Fruit fly (Drosophila melanogaster) whole organism, pupa: ENCODE data around the gene IntS9.

Source experiments
- CG10348 ChIP-seq: fragments of 200-800 bp; sonication (Bioruptor generic); IDR thresholded peaks from 2 replicates; pipeline ENCODE4 v1.3.6; 2022; ENCODE audit warnings: missing biosample characterization, missing genetic modification characterization
- CG12605 ChIP-seq: fragments of 200-800 bp; sonication (Bioruptor generic); IDR thresholded peaks from 2 replicates; pipeline ENCODE4 v1.3.6; 2022; ENCODE audit warnings: missing biosample characterization, missing genetic modification characterization
- CG13204 ChIP-seq: fragments of 200-800 bp; sonication (Bioruptor generic); optimal IDR thresholded peaks from 2 replicates; lab custom pipeline; 2018; ENCODE audit warnings: missing biosample characterization, mild to moderate bottlenecking, missing genetic modification characterization, moderate library complexity
- CG14655 ChIP-seq: fragments of 200-800 bp; sonication (Bioruptor generic); optimal IDR thresholded peaks from 3 replicates; lab custom pipeline; 2017; ENCODE audit warnings: mild to moderate bottlenecking, missing biosample characterization, missing genetic modification reagents, missing genetic modification characterization
- CG15710 ChIP-seq: fragments of 200-800 bp; sonication (Bioruptor generic); optimal IDR thresholded peaks from 2 replicates; lab custom pipeline; 2018; ENCODE audit warnings: missing biosample characterization, mild to moderate bottlenecking, missing genetic modification characterization, moderate library complexity
- CG17806 ChIP-seq: fragments of 200-800 bp; sonication (Bioruptor generic); optimal IDR thresholded peaks from 2 replicates; lab custom pipeline; 2018; ENCODE audit warnings: missing biosample characterization, mild to moderate bottlenecking, missing genetic modification characterization, moderate library complexity
- CG32121 ChIP-seq: fragments of 200-800 bp; sonication (Bioruptor generic); IDR thresholded peaks from 2 replicates; pipeline ENCODE4 v1.3.6; 2022; ENCODE audit warnings: missing biosample characterization, missing genetic modification characterization
- CG34367 ChIP-seq: fragments of 200-800 bp; sonication (Bioruptor generic); optimal IDR thresholded peaks from 2 replicates; lab custom pipeline; 2018; ENCODE audit warnings: missing biosample characterization, mild to moderate bottlenecking, missing genetic modification characterization
- CG4496 ChIP-seq: fragments of 200-800 bp; sonication (Bioruptor generic); IDR thresholded peaks from 3 replicates; pipeline ENCODE4 v1.3.6; 2022; ENCODE audit warnings: missing biosample characterization, missing genetic modification characterization
- CG8159 ChIP-seq: fragments of 200-800 bp; sonication (Bioruptor generic); optimal IDR thresholded peaks from 3 replicates; lab custom pipeline; 2018; ENCODE audit warnings: missing biosample characterization, mild to moderate bottlenecking, missing genetic modification characterization, moderate library complexity
- CG8301 ChIP-seq: fragments of 200-800 bp; sonication (Bioruptor generic); optimal IDR thresholded peaks from 2 replicates; lab custom pipeline; 2018; ENCODE audit warnings: missing biosample characterization, mild to moderate bottlenecking, missing genetic modification characterization
- CG9948 ChIP-seq: fragments of 200-800 bp; sonication (Bioruptor generic); optimal IDR thresholded peaks from 2 replicates; lab custom pipeline; 2018; ENCODE audit warnings: missing biosample characterization, mild to moderate bottlenecking, missing genetic modification characterization, moderate library complexity
- D1 ChIP-seq: fragments of 200-800 bp; sonication (Bioruptor generic); optimal IDR thresholded peaks from 2 replicates; lab custom pipeline; 2018; ENCODE audit warnings: missing biosample characterization, mild to moderate bottlenecking, missing genetic modification characterization, moderate library complexity
- EcR ChIP-seq: fragments of 200-800 bp; sonication (Bioruptor generic); optimal IDR thresholded peaks from 3 replicates; lab custom pipeline; 2019; ENCODE audit warnings: missing biosample characterization, missing genetic modification characterization, mild to moderate bottlenecking, moderate library complexity, missing genetic modification reagents
- Ets98B ChIP-seq: fragments of 200-800 bp; sonication (Bioruptor generic); IDR thresholded peaks from 2 replicates; pipeline ENCODE4 v1.3.6; 2022; ENCODE audit warnings: missing biosample characterization, missing genetic modification characterization
- Pif1A ChIP-seq: fragments of 200-800 bp; sonication (Bioruptor generic); optimal IDR thresholded peaks from 3 replicates; lab custom pipeline; 2016; ENCODE audit warnings: missing biosample characterization, missing genetic modification characterization
- Pif1B ChIP-seq: fragments of 200-800 bp; sonication (Bioruptor generic); optimal IDR thresholded peaks from 3 replicates; lab custom pipeline; 2016; ENCODE audit warnings: missing biosample characterization, missing genetic modification characterization
- Snoo ChIP-seq: fragments of 200-800 bp; sonication (Bioruptor generic); optimal IDR thresholded peaks from 3 replicates; lab custom pipeline; 2017; ENCODE audit warnings: missing biosample characterization, mild to moderate bottlenecking, missing genetic modification characterization, inconsistent platforms
- fd96Ca ChIP-seq: fragments of 200-800 bp; sonication (Bioruptor generic); IDR thresholded peaks from 3 replicates; pipeline ENCODE4 v1.3.6; 2022; ENCODE audit warnings: missing biosample characterization, missing genetic modification characterization
- gl ChIP-seq: fragments of 200-800 bp; sonication (Bioruptor generic); optimal IDR thresholded peaks from 2 replicates; lab custom pipeline; 2018; ENCODE audit warnings: missing biosample characterization, mild to moderate bottlenecking, missing genetic modification characterization
- rn ChIP-seq: fragments of 200-800 bp; sonication (Bioruptor generic); IDR thresholded peaks from 2 replicates; pipeline ENCODE4 v1.3.6; 2022; ENCODE audit warnings: missing biosample characterization, missing genetic modification characterization

The IntS9 gene

dm6 chr3L:16150161-16150538 lies 44.7 kb upstream of the IntS9 start:
- TF ChIP-seq EcR: peak; percentile 72
- TF ChIP-seq gl (tag; lab: Kevin White, UChicago): no peak
- peak; percentile 43 for TF ChIP-seq CG32121 (GFP tag; lab: Robert Waterston, UW)

dm6 chr3L:16149418-16150160 lies 44.2 kb upstream of the IntS9 start:
- TF ChIP-seq Snoo (tag; lab: Kevin White, UChicago) (peak; percentile 52), Pif1B (GFP tag; lab: Kevin White, UChicago) (no peak), CG15710 (tag; lab: Kevin White, UChicago) (peak; percentile 11), CG17806 (tag; lab: Kevin White, UChicago) (no peak), CG8159 (tag; lab: Kevin White, UChicago) (peak; percentile 52), CG8301 (tag; lab: Kevin White, UChicago) (peak; percentile 10), CG13204 (GFP tag; lab: Kevin White, UChicago) (peak; percentile 25), CG9948 (tag; lab: Kevin White, UChicago) (peak; percentile 14)

dm6 chr3L:16147819-16148236 lies 42.4 kb upstream of the IntS9 start:
- TF ChIP-seq Pif1B (GFP tag; lab: Kevin White, UChicago): peak; percentile 52
- peak; percentile 64 for TF ChIP-seq CG8159 (tag; lab: Kevin White, UChicago)
- TF ChIP-seq EcR: no peak
- peak; percentile 45 for TF ChIP-seq Pif1A
- TF ChIP-seq CG14655 (GFP tag; lab: Kevin White, UChicago): peak; percentile 56
- peak; percentile 26 for TF ChIP-seq CG17806 (tag; lab: Kevin White, UChicago)
- TF ChIP-seq CG10348: no peak
- TF ChIP-seq CG4496 (GFP tag; lab: Robert Waterston, UW): no peak
- TF ChIP-seq Snoo (tag; lab: Kevin White, UChicago): peak; percentile 24
- no peak for TF ChIP-seq rn (GFP tag; lab: Robert Waterston, UW)
- peak; percentile 41 for TF ChIP-seq CG15710 (tag; lab: Kevin White, UChicago)
- TF ChIP-seq D1 (tag; lab: Kevin White, UChicago): no peak
- peak; percentile 48 for TF ChIP-seq CG8301 (tag; lab: Kevin White, UChicago)
- TF ChIP-seq Ets98B: no peak
- TF ChIP-seq CG9948 (tag; lab: Kevin White, UChicago): peak; percentile 43
- TF ChIP-seq CG13204 (GFP tag; lab: Kevin White, UChicago): no peak

- peak; percentile 17 for TF ChIP-seq CG13204 (GFP tag; lab: Kevin White, UChicago)
- TF ChIP-seq CG10348: no peak
- no peak for TF ChIP-seq CG8301 (tag; lab: Kevin White, UChicago)
- TF ChIP-seq CG9948 (tag; lab: Kevin White, UChicago): no peak
Measured at dm6 chr3L:16147325-16147724, 41.9 kb upstream of the IntS9 start.

DNA sequence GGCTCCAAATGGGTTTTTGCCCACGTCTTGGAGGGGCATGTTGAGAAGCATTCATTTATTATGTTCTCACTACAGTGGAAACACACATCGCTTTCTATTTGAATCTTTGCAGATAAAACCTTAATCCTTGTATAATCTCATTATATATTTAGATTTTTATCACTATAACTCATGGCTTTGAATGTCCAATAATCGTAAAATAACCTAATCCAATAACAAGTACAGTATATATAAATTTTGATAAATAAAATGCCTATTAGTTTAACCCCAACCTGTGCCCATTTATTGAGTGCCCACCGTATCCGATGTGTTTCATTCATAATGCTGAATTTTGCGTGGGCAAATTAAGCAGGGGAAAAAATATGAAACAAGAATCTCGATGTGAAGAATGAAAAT lies 41.1 kb upstream of the IntS9 start:
- TF ChIP-seq CG34367 (tag; lab: Kevin White, UChicago) (no peak), Ets98B (no peak), CG13204 (GFP tag; lab: Kevin White, UChicago) (no peak), gl (tag; lab: Kevin White, UChicago) (no peak), CG8159 (tag; lab: Kevin White, UChicago) (no peak), CG17806 (tag; lab: Kevin White, UChicago) (no peak), Snoo (tag; lab: Kevin White, UChicago) (no peak), CG14655 (GFP tag; lab: Kevin White, UChicago) (no peak), CG9948 (tag; lab: Kevin White, UChicago) (no peak), Pif1B (GFP tag; lab: Kevin White, UChicago) (no peak), CG12605 (GFP tag; lab: Robert Waterston, UW) (no peak)

DNA sequence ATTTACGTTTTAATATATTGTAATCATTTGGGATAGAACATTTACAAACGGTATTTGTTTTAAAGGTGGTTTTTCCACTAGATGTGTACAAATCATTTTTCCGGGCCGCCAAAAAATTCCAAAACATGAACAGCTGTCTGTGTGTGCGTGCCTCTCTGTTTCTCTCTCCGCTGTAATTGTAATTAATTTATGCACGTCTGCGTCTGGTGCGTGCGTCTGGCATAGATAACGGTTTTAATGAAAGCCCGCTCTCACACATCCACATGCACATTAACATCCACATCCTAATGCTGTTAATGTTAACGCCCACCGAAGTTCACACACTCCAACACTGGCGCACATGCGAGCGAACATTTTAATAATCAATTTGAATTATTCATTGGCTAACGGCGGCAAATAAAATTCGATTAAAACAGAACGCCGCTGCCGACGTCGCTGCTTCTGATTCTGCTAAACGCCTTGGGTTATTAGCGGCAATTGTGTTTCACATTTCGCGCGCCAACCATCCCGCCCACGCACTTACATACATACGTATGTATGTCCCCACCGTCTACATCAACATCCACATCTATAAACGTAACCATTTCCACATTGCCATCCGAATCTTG lies 40.6 kb upstream of the IntS9 start:
- TF ChIP-seq CG32121 (GFP tag; lab: Robert Waterston, UW) (no peak), fd96Ca (no peak), CG34367 (tag; lab: Kevin White, UChicago) (no peak), CG14655 (GFP tag; lab: Kevin White, UChicago) (no peak), CG13204 (GFP tag; lab: Kevin White, UChicago) (no peak), CG4496 (GFP tag; lab: Robert Waterston, UW) (no peak), EcR (no peak), CG15710 (tag; lab: Kevin White, UChicago) (no peak), D1 (tag; lab: Kevin White, UChicago) (no peak), CG9948 (tag; lab: Kevin White, UChicago) (no peak)
